Fruit fly (Drosophila melanogaster): Measurements from ENCODE around the gene CG8159.

dm6 chr3R:8747134-8747870 lies 20.6 kb downstream of the CG8159 start, which contains the start of the genes CG9801 and Nasp:
- no peak for TF ChIP-seq Rel (GFP tag; optimal IDR thresholded peaks at IDR 0.05)
- peak; percentile 46 for TF ChIP-seq Rel (tag; optimal IDR thresholded peaks at IDR 0.05)
- no peak for TF ChIP-seq psq (GFP tag; optimal IDR thresholded peaks at IDR 0.05)
- TF ChIP-seq brk (GFP tag; optimal IDR thresholded peaks at IDR 0.05): no peak
- no peak for TF ChIP-seq CG9705 (GFP tag; optimal IDR thresholded peaks at IDR 0.05)
- TF ChIP-seq CrebA (GFP tag; optimal IDR thresholded peaks at IDR 0.05; ENCODE audit: borderline replicate concordance): no peak
